Worm (Caenorhabditis elegans) whole organism, L4 larva: ENCODE results near the gene B0432.7.

Experiments used
- D1046.2 ChIP-seq: fragments of 200-800 bp; sonication (Bioruptor generic); IDR thresholded peaks from 2 replicates; pipeline ENCODE4 v1.3.6; 2022; ENCODE audit warnings: missing genetic modification characterization, missing compliant biosample characterization
- F37D6.2 ChIP-seq: sonication (generic microtip); optimal IDR thresholded peaks from 2 replicates; lab custom pipeline; 2016; ENCODE audit warnings: mild to moderate bottlenecking, missing genetic modification characterization, missing compliant biosample characterization
- F44E2.7 ChIP-seq: fragments of 200-800 bp; sonication (Bioruptor generic); IDR thresholded peaks from 2 replicates; pipeline ENCODE4 v2.1.2; 2022; ENCODE audit warnings: missing genetic modification characterization, missing compliant biosample characterization
- F49E8.2 ChIP-seq: sonication (generic microtip); optimal IDR thresholded peaks from 2 replicates; lab custom pipeline; 2016; ENCODE audit warnings: missing compliant biosample characterization, mild to moderate bottlenecking, missing genetic modification characterization, borderline replicate concordance
- T20F7.1 ChIP-seq: fragments of 200-800 bp; sonication (Bioruptor generic); optimal IDR thresholded peaks from 2 replicates; lab custom pipeline; 2018; ENCODE audit warnings: mild to moderate bottlenecking, missing genetic modification characterization, missing compliant biosample characterization
- T26A8.4 ChIP-seq: fragments of 200-800 bp; sonication (Bioruptor generic); IDR thresholded peaks from 2 replicates; pipeline ENCODE4 v1.3.6; 2022; ENCODE audit warnings: missing genetic modification characterization, missing compliant biosample characterization
- Y48G9A.11 ChIP-seq: fragments of 200-800 bp; sonication (Bioruptor generic); IDR thresholded peaks from 2 replicates; pipeline ENCODE4 v1.3.6; 2022; ENCODE audit warnings: missing genetic modification reagents, missing genetic modification characterization, missing compliant biosample characterization
- Y5F2A.4 ChIP-seq: fragments of 200-800 bp; sonication (Bioruptor generic); optimal IDR thresholded peaks from 2 replicates; lab custom pipeline; 2018; ENCODE audit warnings: mild to moderate bottlenecking, missing genetic modification characterization, missing compliant biosample characterization
- aha-1 ChIP-seq: fragments of 150-350 bp; peaks from one replicate; lab custom pipeline; 2014; ENCODE audit warnings: missing biosample characterization, missing genetic modification characterization
- aly-2 ChIP-seq: sonication (generic microtip); optimal IDR thresholded peaks from 2 replicates; lab custom pipeline; 2018; ENCODE audit warnings: missing biosample characterization, missing genetic modification characterization
- ama-1 ChIP-seq: fragments of 150-350 bp; optimal IDR thresholded peaks from 2 replicates; lab custom pipeline; 2014; ENCODE audit warnings: inconsistent platforms, mixed read lengths
- arid-1 ChIP-seq: fragments of 200-800 bp; sonication (Bioruptor generic); conservative IDR thresholded peaks from 2 replicates; pipeline ENCODE4 v1.3.6; 2022; ENCODE audit warnings: missing genetic modification reagents, missing genetic modification characterization, missing compliant biosample characterization
- ceh-20 ChIP-seq: fragments of 200-800 bp; sonication (Bioruptor generic); IDR thresholded peaks from 2 replicates; pipeline ENCODE4 v1.3.6; 2022; ENCODE audit warnings: missing genetic modification reagents, missing genetic modification characterization, missing compliant biosample characterization
- ceh-32 ChIP-seq: sonication (generic microtip); optimal IDR thresholded peaks from 2 replicates; lab custom pipeline; 2016; ENCODE audit warnings: mild to moderate bottlenecking, missing genetic modification characterization, missing compliant biosample characterization; ENCODE audit not compliant: poor library complexity
- ceh-44 ChIP-seq: fragments of 200-800 bp; sonication (Bioruptor generic); IDR thresholded peaks from 2 replicates; pipeline ENCODE4 v1.3.6; 2022; ENCODE audit warnings: missing genetic modification reagents, missing genetic modification characterization, missing compliant biosample characterization
- ceh-62 ChIP-seq: sonication (generic microtip); optimal IDR thresholded peaks from 2 replicates; lab custom pipeline; 2017; ENCODE audit warnings: missing biosample characterization, missing genetic modification characterization
- ctbp-1 ChIP-seq: fragments of 200-800 bp; sonication (Bioruptor generic); IDR thresholded peaks from 2 replicates; pipeline ENCODE4 v1.3.6; 2022; ENCODE audit warnings: missing genetic modification reagents, missing genetic modification characterization, missing compliant biosample characterization
- daf-19 ChIP-seq: fragments of 200-800 bp; sonication (Bioruptor generic); conservative IDR thresholded peaks from 2 replicates; pipeline ENCODE4 v1.3.6; 2022; ENCODE audit warnings: missing genetic modification characterization, missing compliant biosample characterization
- daf-8 ChIP-seq: fragments of 200-800 bp; sonication (Bioruptor generic); IDR thresholded peaks from 2 replicates; pipeline ENCODE4 v1.3.6; 2022; ENCODE audit warnings: missing genetic modification characterization, missing compliant biosample characterization
- dmd-6 ChIP-seq: fragments of 200-800 bp; sonication (Bioruptor generic); IDR thresholded peaks from 2 replicates; pipeline ENCODE4 v1.3.6; 2022; ENCODE audit warnings: missing genetic modification reagents, missing genetic modification characterization, missing compliant biosample characterization
- dmd-9 ChIP-seq: fragments of 200-800 bp; sonication (Bioruptor generic); IDR thresholded peaks from 2 replicates; pipeline ENCODE4 v1.3.6; 2022; ENCODE audit warnings: missing genetic modification reagents, missing genetic modification characterization, missing compliant biosample characterization
- duxl-1 ChIP-seq: sonication (generic microtip); optimal IDR thresholded peaks from 2 replicates; lab custom pipeline; 2016; ENCODE audit warnings: mild to moderate bottlenecking, missing genetic modification characterization, moderate library complexity, missing compliant biosample characterization; ENCODE audit not compliant: poor library complexity
- dve-1 ChIP-seq: sonication (generic microtip); optimal IDR thresholded peaks from 2 replicates; lab custom pipeline; 2017; ENCODE audit warnings: antibody characterized with exemption, mild to moderate bottlenecking, missing genetic modification characterization, missing compliant biosample characterization; ENCODE audit not compliant: insufficient read depth
- egl-27 ChIP-seq: sonication (generic microtip); optimal IDR thresholded peaks from 3 replicates; lab custom pipeline; 2017; ENCODE audit warnings: missing biosample characterization, missing genetic modification reagents, missing genetic modification characterization
- egl-43 ChIP-seq: fragments of 200-800 bp; sonication (Bioruptor generic); IDR thresholded peaks from 2 replicates; pipeline ENCODE4 v1.3.6; 2022; ENCODE audit warnings: missing genetic modification reagents, missing genetic modification characterization, missing compliant biosample characterization
- fos-1 ChIP-seq: fragments of 150-350 bp; optimal IDR thresholded peaks from 2 replicates; lab custom pipeline; 2014; ENCODE audit warnings: missing biosample characterization, missing genetic modification characterization
- gei-8 ChIP-seq: fragments of 200-800 bp; sonication (Bioruptor generic); optimal IDR thresholded peaks from 2 replicates; lab custom pipeline; 2018; ENCODE audit warnings: mild to moderate bottlenecking, missing genetic modification characterization, missing compliant biosample characterization
- hif-1 ChIP-seq, 2 experiments: sonication (generic microtip); optimal IDR thresholded peaks; 2 replicates each; lab custom pipeline; 2016 to 2017; ENCODE audit warnings: missing compliant biosample characterization in 2 of 2, missing genetic modification characterization in 2 of 2, missing genetic modification reagents in 2 of 2, missing genotype in 2 of 2, mild to moderate bottlenecking in 1 of 2
- hlh-30 ChIP-seq: sonication (generic microtip); optimal IDR thresholded peaks from 2 replicates; lab custom pipeline; 2017; ENCODE audit warnings: antibody characterized with exemption, mild to moderate bottlenecking, missing genetic modification characterization, missing compliant biosample characterization; ENCODE audit not compliant: insufficient read depth
- lin-1 ChIP-seq: fragments of 200-800 bp; sonication (Bioruptor generic); IDR thresholded peaks from 2 replicates; pipeline ENCODE4 v1.3.6; 2022; ENCODE audit warnings: missing genetic modification reagents, missing genetic modification characterization, missing compliant biosample characterization
- lin-13 ChIP-seq: fragments of 150-350 bp; optimal IDR thresholded peaks from 2 replicates; lab custom pipeline; 2014; ENCODE audit warnings: missing biosample characterization, missing genetic modification reagents, missing genetic modification characterization
- lin-39 ChIP-seq: fragments of 150-350 bp; optimal IDR thresholded peaks from 2 replicates; lab custom pipeline; 2014; ENCODE audit warnings: missing biosample characterization, missing genetic modification reagents, missing genetic modification characterization
- lir-3 ChIP-seq: sonication (generic microtip); optimal IDR thresholded peaks from 2 replicates; lab custom pipeline; 2016; ENCODE audit warnings: mild to moderate bottlenecking, missing genetic modification characterization, missing compliant biosample characterization
- lsy-2 ChIP-seq, 2 experiments: fragments of 150-350 bp in 1 of 2; sonication (generic microtip) in 1 of 2; optimal IDR thresholded peaks; 2 replicates each; lab custom pipeline; 2014 to 2017; ENCODE audit warnings: missing biosample characterization in 2 of 2, missing genetic modification characterization in 2 of 2
- mdt-29 ChIP-seq: fragments of 200-800 bp; sonication (Bioruptor generic); IDR thresholded peaks from 2 replicates; pipeline ENCODE4 v1.3.6; 2022; ENCODE audit warnings: missing genetic modification reagents, missing genetic modification characterization, missing compliant biosample characterization
- mep-1 ChIP-seq: fragments of 150-350 bp; sonication (generic microtip); optimal IDR thresholded peaks from 3 replicates; lab custom pipeline; 2014; ENCODE audit warnings: missing biosample characterization, missing genetic modification characterization
- nhr-48 ChIP-seq: sonication (generic microtip); optimal IDR thresholded peaks from 2 replicates; lab custom pipeline; 2016; ENCODE audit warnings: mild to moderate bottlenecking, missing genetic modification characterization, missing compliant biosample characterization
- nhr-6 ChIP-seq: fragments of 150-350 bp; optimal IDR thresholded peaks from 2 replicates; lab custom pipeline; 2014; ENCODE audit warnings: missing biosample characterization, missing genetic modification characterization
- nhr-77 ChIP-seq: fragments of 150-350 bp; optimal IDR thresholded peaks from 2 replicates; lab custom pipeline; 2014; ENCODE audit warnings: missing biosample characterization, missing genetic modification characterization
- php-3 ChIP-seq: fragments of 200-800 bp; sonication (Bioruptor generic); IDR thresholded peaks from 2 replicates; pipeline ENCODE4 v1.3.6; 2022; ENCODE audit warnings: missing genetic modification reagents, missing genetic modification characterization, missing compliant biosample characterization
- pqm-1 ChIP-seq: sonication (generic microtip); optimal IDR thresholded peaks from 2 replicates; lab custom pipeline; 2017; ENCODE audit warnings: missing biosample characterization, missing genetic modification characterization
- set-16 ChIP-seq: fragments of 200-800 bp; sonication (Bioruptor generic); IDR thresholded peaks from 2 replicates; pipeline ENCODE4 v1.3.6; 2022; ENCODE audit warnings: missing genetic modification reagents, missing genetic modification characterization, missing compliant biosample characterization
- snpc-1.2 ChIP-seq: fragments of 200-800 bp; sonication (Bioruptor generic); IDR thresholded peaks from 2 replicates; pipeline ENCODE4 v1.3.6; 2022; ENCODE audit warnings: missing genetic modification reagents, missing genetic modification characterization, missing compliant biosample characterization
- tra-1 ChIP-seq: fragments of 200-800 bp; sonication (Bioruptor generic); IDR thresholded peaks from 2 replicates; pipeline ENCODE4 v1.3.6; 2022; ENCODE audit warnings: missing genetic modification reagents, missing genetic modification characterization, missing compliant biosample characterization
- unc-39 ChIP-seq: sonication (generic microtip); optimal IDR thresholded peaks from 2 replicates; lab custom pipeline; 2017; ENCODE audit warnings: missing biosample characterization, missing genetic modification characterization
- vab-7 ChIP-seq: fragments of 200-800 bp; sonication (Bioruptor generic); IDR thresholded peaks from 2 replicates; pipeline ENCODE4 v1.3.6; 2022; ENCODE audit warnings: missing genetic modification reagents, missing genetic modification characterization, missing compliant biosample characterization
- zag-1 ChIP-seq: fragments of 150-350 bp; optimal IDR thresholded peaks from 2 replicates; lab custom pipeline; 2014; ENCODE audit warnings: missing biosample characterization, missing genetic modification characterization
- zfp-2 ChIP-seq: sonication (generic microtip); optimal IDR thresholded peaks from 2 replicates; lab custom pipeline; 2016; ENCODE audit warnings: mild to moderate bottlenecking, missing genetic modification characterization, missing compliant biosample characterization
- zfp-3 ChIP-seq: fragments of 200-800 bp; sonication (Bioruptor generic); conservative IDR thresholded peaks from 2 replicates; pipeline ENCODE4 v1.3.6; 2022; ENCODE audit warnings: missing genetic modification reagents, missing genetic modification characterization, missing compliant biosample characterization
- ztf-11 ChIP-seq: fragments of 150-350 bp; optimal IDR thresholded peaks from 2 replicates; lab custom pipeline; 2014; ENCODE audit warnings: missing biosample characterization, missing genetic modification characterization
- ztf-7 ChIP-seq: fragments of 150-350 bp; optimal IDR thresholded peaks from 2 replicates; lab custom pipeline; 2014; ENCODE audit warnings: missing biosample characterization, missing genetic modification characterization

Gene B0432.7

DNA sequence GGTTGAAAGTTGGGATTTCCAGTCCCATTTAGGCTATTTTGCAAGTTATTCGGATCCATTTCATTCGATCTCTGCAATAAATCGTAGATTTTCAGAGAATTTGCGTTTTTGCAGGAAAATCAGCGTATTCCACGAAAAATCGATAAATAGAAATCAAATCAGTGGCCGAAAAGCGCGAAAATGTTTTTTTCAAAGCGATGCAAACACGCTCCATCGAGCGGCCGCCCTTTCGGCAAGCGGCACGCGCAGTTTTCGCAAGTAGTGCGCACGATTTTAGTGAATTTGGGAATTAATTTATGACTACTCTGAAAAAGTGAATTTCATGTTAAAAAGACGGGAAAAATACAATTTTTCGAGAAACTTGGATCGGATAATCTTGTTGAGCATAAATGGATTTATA is 18.6 kb downstream of the B0432.7 start (continued):
- TF ChIP-seq dve-1 (tag; lab: Kevin White, UChicago) (peak; percentile 98), ceh-44 (peak; percentile 86), F37D6.2 (tag; lab: Kevin White, UChicago) (peak; percentile 84), lsy-2 (tag; optimal IDR thresholded peaks at IDR 0.05; lab: Kevin White, UChicago) (peak; percentile 70 to 95), unc-39 (tag; lab: Kevin White, UChicago) (no peak), mep-1 (tag; lab: Kevin White, UChicago) (peak; percentile 98), php-3 (GFP tag; lab: Robert Waterston, UW) (peak; percentile 77), aha-1 (tag; lab: Kevin White, UChicago) (peak; percentile 99), duxl-1 (tag; lab: Kevin White, UChicago) (peak; percentile 94), pqm-1 (peak; percentile 74), F44E2.7 (GFP tag; lab: Robert Waterston, UW) (peak; percentile 88; the same call in 1 of the 2 replicates), D1046.2 (GFP tag; lab: Robert Waterston, UW) (no peak), gei-8 (GFP tag; lab: Kevin White, UChicago) (no peak), daf-8 (no peak), hlh-30 (tag; lab: Kevin White, UChicago) (peak; percentile 84), nhr-48 (peak; percentile 73), Y48G9A.11 (GFP tag; lab: Robert Waterston, UW) (peak; percentile 83), lir-3 (tag; lab: Kevin White, UChicago) (peak; percentile 0), set-16 (GFP tag; lab: Robert Waterston, UW) (peak; percentile 29; the same call in 1 of the 2 replicates), lin-1 (GFP tag; lab: Robert Waterston, UW) (0 out of 2 replicates have a peak, but pooled peaks have one; percentile 41), zag-1 (peak; percentile 50), ctbp-1 (peak; percentile 78), egl-27 (tag; lab: Kevin White, UChicago) (no peak), hif-1 (tag; optimal IDR thresholded peaks at IDR 0.05; lab: Kevin White, UChicago) (peak; percentile 11 to 89), ztf-7 (tag; lab: Kevin White, UChicago) (peak; percentile 44), arid-1 (peak; percentile 96), mdt-29 (GFP tag; lab: Robert Waterston, UW) (peak; percentile 46; the same call in 1 of the 2 replicates), Y5F2A.4 (GFP tag; lab: Kevin White, UChicago) (no peak), tra-1 (peak; percentile 81), ceh-32 (tag; lab: Kevin White, UChicago) (no peak), lin-13 (GFP tag; lab: Kevin White, UChicago) (peak; percentile 96), vab-7 (GFP tag; lab: Robert Waterston, UW) (peak; percentile 84), ceh-20 (peak; percentile 89), ztf-11 (tag; lab: Kevin White, UChicago) (no peak), nhr-6 (tag; lab: Kevin White, UChicago) (peak; percentile 97), ama-1 (lab: Kevin White, UChicago) (no peak), daf-19 (peak; percentile 75; the same call in 1 of the 2 replicates), egl-43 (GFP tag; lab: Robert Waterston, UW) (peak; percentile 77), dmd-9 (peak; percentile 87; the same call in 1 of the 2 replicates), snpc-1.2 (GFP tag; lab: Robert Waterston, UW) (peak; percentile 67), lin-39 (tag; lab: Kevin White, UChicago) (no peak), zfp-3 (GFP tag; lab: Robert Waterston, UW) (peak; percentile 89), ceh-62 (tag; lab: Kevin White, UChicago) (no peak), T20F7.1 (GFP tag; lab: Kevin White, UChicago) (no peak), fos-1 (tag; lab: Kevin White, UChicago) (no peak), nhr-77 (tag; lab: Kevin White, UChicago) (peak; percentile 94), F49E8.2 (peak; percentile 84), zfp-2 (tag; lab: Kevin White, UChicago) (peak; percentile 68), dmd-6 (GFP tag; lab: Robert Waterston, UW) (peak; percentile 76), T26A8.4 (GFP tag; lab: Robert Waterston, UW) (peak; percentile 92), aly-2 (tag; lab: Kevin White, UChicago) (no peak)
